Worm (Caenorhabditis elegans) whole organism, L4 larva: ENCODE results near the gene F38B7.2.

Source experiments
- D1046.2 ChIP-seq: fragments of 200-800 bp; sonication (Bioruptor generic); IDR thresholded peaks from 2 replicates; pipeline ENCODE4 v1.3.6; 2022; ENCODE audit warnings: missing genetic modification characterization, missing compliant biosample characterization
- F37D6.2 ChIP-seq: sonication (generic microtip); optimal IDR thresholded peaks from 2 replicates; lab custom pipeline; 2016; ENCODE audit warnings: mild to moderate bottlenecking, missing genetic modification characterization, missing compliant biosample characterization
- R02D3.7 ChIP-seq: fragments of 150-350 bp; sonication (generic microtip); optimal IDR thresholded peaks from 3 replicates; lab custom pipeline; 2014; ENCODE audit warnings: missing biosample characterization, missing genetic modification characterization
- T26A8.4 ChIP-seq: fragments of 200-800 bp; sonication (Bioruptor generic); IDR thresholded peaks from 2 replicates; pipeline ENCODE4 v1.3.6; 2022; ENCODE audit warnings: missing genetic modification characterization, missing compliant biosample characterization
- Y48G9A.11 ChIP-seq: fragments of 200-800 bp; sonication (Bioruptor generic); IDR thresholded peaks from 2 replicates; pipeline ENCODE4 v1.3.6; 2022; ENCODE audit warnings: missing genetic modification reagents, missing genetic modification characterization, missing compliant biosample characterization
- Y5F2A.4 ChIP-seq: fragments of 200-800 bp; sonication (Bioruptor generic); optimal IDR thresholded peaks from 2 replicates; lab custom pipeline; 2018; ENCODE audit warnings: mild to moderate bottlenecking, missing genetic modification characterization, missing compliant biosample characterization
- Y75B8A.6 ChIP-seq: fragments of 200-800 bp; sonication (Bioruptor generic); IDR thresholded peaks from 2 replicates; pipeline ENCODE4 v1.3.6; 2022; ENCODE audit warnings: missing genetic modification reagents, missing genetic modification characterization, missing compliant biosample characterization
- attf-4 ChIP-seq: sonication (generic microtip); optimal IDR thresholded peaks from 3 replicates; lab custom pipeline; 2017; ENCODE audit warnings: missing biosample characterization, missing genetic modification characterization
- ceh-32 ChIP-seq: sonication (generic microtip); optimal IDR thresholded peaks from 2 replicates; lab custom pipeline; 2016; ENCODE audit warnings: mild to moderate bottlenecking, missing genetic modification characterization, missing compliant biosample characterization; ENCODE audit not compliant: poor library complexity
- ceh-82 ChIP-seq: sonication (generic microtip); optimal IDR thresholded peaks from 2 replicates; lab custom pipeline; 2017; ENCODE audit warnings: missing biosample characterization, missing genetic modification characterization
- ces-1 ChIP-seq: fragments of 150-350 bp; sonication (generic microtip); optimal IDR thresholded peaks from 4 replicates; lab custom pipeline; 2014; ENCODE audit warnings: missing biosample characterization, missing genetic modification reagents, missing genetic modification characterization
- ctbp-1 ChIP-seq: fragments of 200-800 bp; sonication (Bioruptor generic); IDR thresholded peaks from 2 replicates; pipeline ENCODE4 v1.3.6; 2022; ENCODE audit warnings: missing genetic modification reagents, missing genetic modification characterization, missing compliant biosample characterization
- dmd-6 ChIP-seq: fragments of 200-800 bp; sonication (Bioruptor generic); IDR thresholded peaks from 2 replicates; pipeline ENCODE4 v1.3.6; 2022; ENCODE audit warnings: missing genetic modification reagents, missing genetic modification characterization, missing compliant biosample characterization
- dpl-1 ChIP-seq: fragments of 150-350 bp; optimal IDR thresholded peaks from 2 replicates; lab custom pipeline; 2014; ENCODE audit warnings: missing biosample characterization, missing genetic modification reagents, missing genetic modification characterization
- egl-43 ChIP-seq: fragments of 200-800 bp; sonication (Bioruptor generic); IDR thresholded peaks from 2 replicates; pipeline ENCODE4 v1.3.6; 2022; ENCODE audit warnings: missing genetic modification reagents, missing genetic modification characterization, missing compliant biosample characterization
- fkh-10 ChIP-seq: fragments of 150-350 bp; optimal IDR thresholded peaks from 2 replicates; lab custom pipeline; 2014; ENCODE audit warnings: missing biosample characterization, missing genetic modification reagents, missing genetic modification characterization
- gei-8 ChIP-seq: fragments of 200-800 bp; sonication (Bioruptor generic); optimal IDR thresholded peaks from 2 replicates; lab custom pipeline; 2018; ENCODE audit warnings: mild to moderate bottlenecking, missing genetic modification characterization, missing compliant biosample characterization
- hlh-30 ChIP-seq: sonication (generic microtip); optimal IDR thresholded peaks from 2 replicates; lab custom pipeline; 2017; ENCODE audit warnings: antibody characterized with exemption, mild to moderate bottlenecking, missing genetic modification characterization, missing compliant biosample characterization; ENCODE audit not compliant: insufficient read depth
- hmg-1.1 ChIP-seq: fragments of 200-800 bp; sonication (Bioruptor generic); IDR thresholded peaks from 2 replicates; pipeline ENCODE4 v1.3.6; 2022; ENCODE audit warnings: missing genetic modification reagents, missing genetic modification characterization, missing compliant biosample characterization
- lin-13 ChIP-seq: fragments of 150-350 bp; optimal IDR thresholded peaks from 2 replicates; lab custom pipeline; 2014; ENCODE audit warnings: missing biosample characterization, missing genetic modification reagents, missing genetic modification characterization
- lsy-2 ChIP-seq, 2 experiments: fragments of 150-350 bp in 1 of 2; sonication (generic microtip) in 1 of 2; optimal IDR thresholded peaks; 2 replicates each; lab custom pipeline; 2014 to 2017; ENCODE audit warnings: missing biosample characterization in 2 of 2, missing genetic modification characterization in 2 of 2
- madf-9 ChIP-seq: fragments of 200-800 bp; sonication (Bioruptor generic); conservative IDR thresholded peaks from 2 replicates; pipeline ENCODE4 v1.3.6; 2022; ENCODE audit warnings: missing genetic modification reagents, missing genetic modification characterization, missing compliant biosample characterization
- mdt-29 ChIP-seq: fragments of 200-800 bp; sonication (Bioruptor generic); IDR thresholded peaks from 2 replicates; pipeline ENCODE4 v1.3.6; 2022; ENCODE audit warnings: missing genetic modification reagents, missing genetic modification characterization, missing compliant biosample characterization
- mep-1 ChIP-seq: fragments of 150-350 bp; sonication (generic microtip); optimal IDR thresholded peaks from 3 replicates; lab custom pipeline; 2014; ENCODE audit warnings: missing biosample characterization, missing genetic modification characterization
- mxl-3 ChIP-seq: fragments of 200-800 bp; sonication (Bioruptor generic); optimal IDR thresholded peaks from 2 replicates; lab custom pipeline; 2018; ENCODE audit warnings: mild to moderate bottlenecking, missing genetic modification characterization, missing compliant biosample characterization
- nhr-102 ChIP-seq: sonication (generic microtip); optimal IDR thresholded peaks from 2 replicates; lab custom pipeline; 2016; ENCODE audit warnings: mild to moderate bottlenecking, missing genetic modification characterization, moderate library complexity, missing compliant biosample characterization
- nhr-237 ChIP-seq: sonication (generic microtip); optimal IDR thresholded peaks from 2 replicates; lab custom pipeline; 2017; ENCODE audit warnings: missing biosample characterization, missing genetic modification characterization
- nhr-25 ChIP-seq: sonication (generic microtip); optimal IDR thresholded peaks from 2 replicates; lab custom pipeline; 2017; ENCODE audit warnings: missing genetic modification characterization, mild to moderate bottlenecking, missing compliant biosample characterization, antibody characterized with exemption, moderate library complexity, borderline replicate concordance; ENCODE audit not compliant: insufficient read depth
- nhr-41 ChIP-seq: fragments of 200-800 bp; sonication (Bioruptor generic); IDR thresholded peaks from 2 replicates; pipeline ENCODE4 v1.3.6; 2022; ENCODE audit warnings: missing genetic modification reagents, missing genetic modification characterization, missing compliant biosample characterization
- nhr-42 ChIP-seq: fragments of 200-800 bp; sonication (Bioruptor generic); IDR thresholded peaks from 2 replicates; pipeline ENCODE4 v1.3.6; 2022; ENCODE audit warnings: missing genetic modification characterization, missing compliant biosample characterization
- nhr-6 ChIP-seq: fragments of 150-350 bp; optimal IDR thresholded peaks from 2 replicates; lab custom pipeline; 2014; ENCODE audit warnings: missing biosample characterization, missing genetic modification characterization
- php-3 ChIP-seq: fragments of 200-800 bp; sonication (Bioruptor generic); IDR thresholded peaks from 2 replicates; pipeline ENCODE4 v1.3.6; 2022; ENCODE audit warnings: missing genetic modification reagents, missing genetic modification characterization, missing compliant biosample characterization
- set-16 ChIP-seq: fragments of 200-800 bp; sonication (Bioruptor generic); IDR thresholded peaks from 2 replicates; pipeline ENCODE4 v1.3.6; 2022; ENCODE audit warnings: missing genetic modification reagents, missing genetic modification characterization, missing compliant biosample characterization
- skn-1 ChIP-seq: fragments of 150-350 bp; optimal IDR thresholded peaks from 2 replicates; lab custom pipeline; 2014; ENCODE audit warnings: missing biosample characterization, missing genetic modification characterization
- unc-130 ChIP-seq: sonication (generic microtip); optimal IDR thresholded peaks from 2 replicates; lab custom pipeline; 2016; ENCODE audit warnings: missing genetic modification reagents, missing genetic modification characterization, missing compliant biosample characterization
- unc-62 ChIP-seq, 3 experiments: fragments of 150-350 bp in 1 of 3; sonication (generic microtip); optimal IDR thresholded peaks in 2 of 3; peaks in 1 of 3; 1 replicate in 1 of 3; 2 replicates in 2 of 3; lab custom pipeline; 2014 to 2017; ENCODE audit warnings: missing biosample characterization in 3 of 3, missing genetic modification characterization in 3 of 3, missing genetic modification reagents in 3 of 3, missing genotype in 1 of 3
- vab-7 ChIP-seq: fragments of 200-800 bp; sonication (Bioruptor generic); IDR thresholded peaks from 2 replicates; pipeline ENCODE4 v1.3.6; 2022; ENCODE audit warnings: missing genetic modification reagents, missing genetic modification characterization, missing compliant biosample characterization
- zag-1 ChIP-seq: fragments of 150-350 bp; optimal IDR thresholded peaks from 2 replicates; lab custom pipeline; 2014; ENCODE audit warnings: missing biosample characterization, missing genetic modification characterization
- zip-11 ChIP-seq: fragments of 200-800 bp; sonication (Bioruptor generic); IDR thresholded peaks from 2 replicates; pipeline ENCODE4 v1.3.6; 2022; ENCODE audit warnings: missing genetic modification characterization, missing compliant biosample characterization
- zip-2 ChIP-seq: fragments of 150-350 bp; optimal IDR thresholded peaks from 2 replicates; lab custom pipeline; 2014; ENCODE audit warnings: missing biosample characterization, missing genetic modification characterization
- ztf-7 ChIP-seq: fragments of 150-350 bp; optimal IDR thresholded peaks from 2 replicates; lab custom pipeline; 2014; ENCODE audit warnings: missing biosample characterization, missing genetic modification characterization

The F38B7.2 gene

DNA sequence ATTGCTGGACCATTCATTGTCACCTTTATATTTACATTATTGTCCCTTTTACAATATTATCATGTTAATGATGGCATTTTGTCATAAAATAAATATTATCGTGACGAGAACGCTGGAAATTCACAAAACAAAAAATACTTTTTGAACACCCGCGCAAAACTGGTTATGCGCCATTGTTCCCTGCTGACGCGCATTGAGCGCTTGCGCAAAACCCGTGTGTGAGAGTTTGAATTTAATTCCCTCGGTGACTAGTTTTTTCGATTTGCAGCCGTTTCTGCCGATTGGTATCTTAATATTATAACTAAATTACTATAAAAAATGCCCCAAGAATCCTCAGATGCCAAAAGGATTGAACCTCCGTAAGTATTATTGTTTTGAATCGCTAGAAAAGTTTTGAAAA, 22.3 kb upstream of the F38B7.2 start, which contains the start of gene pafo-1 (continued):
- TF ChIP-seq egl-43 (GFP tag; lab: Robert Waterston, UW) (0 out of 2 replicates have a peak, but pooled peaks have one; percentile 46), attf-4 (tag; lab: Kevin White, UChicago) (no peak), nhr-102 (peak; percentile 91)

DNA sequence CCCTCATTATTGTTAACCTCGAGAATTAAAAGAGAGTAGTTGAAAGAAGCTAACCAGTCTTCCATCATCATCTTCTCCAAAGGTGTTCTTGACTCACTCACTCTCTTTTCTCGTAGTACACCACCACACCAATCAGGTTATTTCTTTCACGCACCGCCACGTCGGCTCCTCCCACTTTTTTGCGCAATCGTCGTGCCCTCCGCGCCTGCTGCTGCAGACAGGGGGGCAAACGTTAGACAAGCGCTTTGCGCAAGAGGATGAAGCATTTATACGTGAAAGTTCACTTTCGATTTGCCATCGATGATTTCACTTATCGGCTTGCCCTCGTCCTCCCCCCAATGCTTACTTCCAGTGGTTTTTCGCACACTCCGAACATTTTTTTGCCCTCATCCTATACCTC, 18.4 kb upstream of the F38B7.2 start:
- TF ChIP-seq lin-13 = no peak
- TF ChIP-seq ces-1 (GFP tag; lab: Kevin White, UChicago) = no peak
- no peak for TF ChIP-seq attf-4 (tag; lab: Kevin White, UChicago)
- 0 out of 2 replicates have a peak, but pooled peaks have one; percentile 39 for TF ChIP-seq egl-43 (GFP tag; lab: Robert Waterston, UW)
- peak; percentile 42 for TF ChIP-seq mxl-3 (GFP tag; lab: Kevin White, UChicago)
- 0 out of 2 replicates have a peak, but pooled peaks have one; percentile 32 for TF ChIP-seq D1046.2 (GFP tag; lab: Robert Waterston, UW)
- no peak for TF ChIP-seq lsy-2 (tag; optimal IDR thresholded peaks at IDR 0.05; lab: Kevin White, UChicago)
- no peak for TF ChIP-seq T26A8.4 (GFP tag; lab: Robert Waterston, UW)
- no peak for TF ChIP-seq R02D3.7
- TF ChIP-seq nhr-42 = no peak
- TF ChIP-seq zag-1 (tag; lab: Kevin White, UChicago) = no peak
- TF ChIP-seq ztf-7 (tag; lab: Kevin White, UChicago) = no peak
- TF ChIP-seq hlh-30 (tag; lab: Kevin White, UChicago) = no peak
- no peak for TF ChIP-seq ctbp-1 (GFP tag; lab: Robert Waterston, UW)
- no peak for TF ChIP-seq nhr-6 (tag; lab: Kevin White, UChicago)
- TF ChIP-seq mdt-29 = no peak
- no peak for TF ChIP-seq vab-7 (GFP tag; lab: Robert Waterston, UW)
- TF ChIP-seq php-3 (GFP tag; lab: Robert Waterston, UW) = no peak
- no peak for TF ChIP-seq Y5F2A.4 (GFP tag; lab: Kevin White, UChicago)
- TF ChIP-seq fkh-10 = no peak
- no peak for TF ChIP-seq Y48G9A.11 (GFP tag; lab: Robert Waterston, UW)
- TF ChIP-seq ceh-82 = no peak
- TF ChIP-seq hmg-1.1 (GFP tag; lab: Robert Waterston, UW) = 0 out of 2 replicates have a peak, but pooled peaks have one; percentile 32
- TF ChIP-seq set-16 (GFP tag; lab: Robert Waterston, UW) = peak; percentile 38
- no peak for TF ChIP-seq madf-9
- TF ChIP-seq nhr-25 (tag; lab: Kevin White, UChicago) = no peak
- TF ChIP-seq unc-130 (GFP tag; lab: Kevin White, UChicago) = no peak
- no peak for TF ChIP-seq ceh-32
- TF ChIP-seq, all 104 proteins: peak for 5

DNA sequence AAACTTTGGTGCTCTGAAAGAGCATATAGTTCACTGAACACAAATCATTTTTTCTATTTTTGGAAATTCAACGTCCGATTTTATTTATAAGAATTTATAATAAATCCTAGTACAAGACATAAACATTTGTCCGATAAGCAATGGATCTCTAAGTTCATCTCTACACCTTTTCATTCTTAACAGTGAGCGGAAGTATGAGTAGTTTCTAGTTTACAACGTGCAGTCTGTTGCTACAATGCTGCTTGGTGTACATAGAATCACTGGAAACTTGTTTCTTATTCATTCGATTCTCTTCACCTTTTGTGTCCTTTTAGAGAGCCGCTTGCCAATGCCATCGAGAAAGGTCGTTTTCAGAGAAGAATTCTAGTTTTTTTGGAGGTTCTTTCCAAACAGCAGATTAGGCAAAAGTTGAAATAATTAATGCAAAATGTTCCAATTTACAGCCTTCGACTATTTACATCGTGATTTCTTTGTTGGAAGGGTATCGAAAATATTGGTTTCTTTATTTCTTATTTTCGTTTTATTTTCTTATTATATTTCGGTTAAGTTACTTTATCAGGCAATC, 16.8 kb upstream of the F38B7.2 start:
- TF ChIP-seq egl-43 (GFP tag; lab: Robert Waterston, UW) = no peak
- peak in 1 of 2 experiments; percentile 91 for TF ChIP-seq unc-62 (GFP tag; optimal IDR thresholded peaks at IDR 0.05 in 1 of 2; lab: Kevin White, UChicago)
- TF ChIP-seq unc-62 (tag; optimal IDR thresholded peaks at IDR 0.05; lab: Kevin White, UChicago) = no peak
- no peak for TF ChIP-seq F37D6.2

DNA sequence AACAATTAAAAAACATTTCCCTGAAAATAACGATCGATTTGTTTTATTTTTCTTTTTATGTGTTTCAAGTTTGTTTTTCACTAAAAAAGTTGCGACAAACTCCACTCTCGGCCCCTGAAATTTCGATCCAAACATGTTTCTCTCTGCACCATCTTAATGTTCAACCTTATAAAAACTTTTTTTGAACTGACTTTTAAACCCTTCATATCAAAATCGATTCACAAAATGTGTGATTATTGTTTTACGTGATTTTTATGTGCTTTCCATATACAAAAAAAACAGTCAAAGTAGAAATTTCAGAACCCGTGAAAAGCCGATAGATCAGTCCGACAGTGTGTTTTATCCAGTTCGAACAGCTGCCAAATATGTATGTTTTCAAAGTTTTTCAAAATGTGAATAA, 16.2 kb upstream of the F38B7.2 start, which contains the start of gene ccch-1:
TSS of gene ccch-1 (plus strand) at position 301 of the 400 bp plus-strand sequence.
- no peak for TF ChIP-seq skn-1 (tag; lab: Kevin White, UChicago)
- no peak for TF ChIP-seq zip-11 (GFP tag; lab: Robert Waterston, UW)
- TF ChIP-seq dmd-6 (GFP tag; lab: Robert Waterston, UW) = no peak
- no peak for TF ChIP-seq R02D3.7
- TF ChIP-seq ceh-32 = no peak
- no peak for TF ChIP-seq mep-1
- TF ChIP-seq set-16 (GFP tag; lab: Robert Waterston, UW) = no peak
- TF ChIP-seq dpl-1 (GFP tag; lab: Kevin White, UChicago) = no peak
- TF ChIP-seq nhr-237 = no peak
- no peak for TF ChIP-seq Y75B8A.6
- no peak for TF ChIP-seq zip-2
- TF ChIP-seq nhr-41 (GFP tag; lab: Robert Waterston, UW) = no peak
- no peak for TF ChIP-seq gei-8 (GFP tag; lab: Kevin White, UChicago)
- TF ChIP-seq mxl-3 (GFP tag; lab: Kevin White, UChicago) = no peak
